Worm (Caenorhabditis elegans): ENCODE results near the gene rfk-1.

Gene rfk-1

DNA sequence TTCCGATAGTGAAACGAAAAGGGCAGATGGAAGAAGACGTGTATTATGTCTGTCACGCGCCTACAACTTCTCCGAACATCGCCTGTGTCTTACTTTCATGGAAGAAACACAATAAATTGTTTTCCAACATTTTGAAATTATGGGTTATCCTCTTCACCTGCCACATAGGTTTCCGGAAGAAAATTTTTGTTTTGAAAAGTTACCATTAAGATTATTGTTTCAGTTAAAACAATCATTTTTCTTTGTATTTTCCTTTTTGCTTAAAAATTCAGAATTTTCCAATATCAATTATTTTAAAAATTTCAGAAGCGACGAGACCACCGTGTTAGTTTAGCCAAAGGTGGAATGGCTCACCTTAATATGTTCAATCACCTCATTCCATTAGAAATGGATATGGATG lies 34.7 kb downstream of the rfk-1 start, which contains the start of gene mask-1:
mask-1 (plus strand) TSS at position 301 of the 400 bp plus-strand sequence.
- no peak for TF ChIP-seq W03F9.2 (tag; optimal IDR thresholded peaks at IDR 0.05)
- TF ChIP-seq him-1 (tag; optimal IDR thresholded peaks at IDR 0.05), result no peak
- no peak for TF ChIP-seq dao-5 (tag; optimal IDR thresholded peaks at IDR 0.05)

- TF ChIP-seq dao-5 (tag; optimal IDR thresholded peaks at IDR 0.05), result no peak
- TF ChIP-seq W03F9.2 (tag; optimal IDR thresholded peaks at IDR 0.05), result peak; percentile 86
- TF ChIP-seq him-1 (tag; optimal IDR thresholded peaks at IDR 0.05), result no peak
These were observed 35.4 kb downstream of the rfk-1 start, which contains the start of gene mpz-5 for ce11 chrIV:10373772-10374288. Gene mpz-5 (minus strand): TSS chrIV:10373822.

DNA sequence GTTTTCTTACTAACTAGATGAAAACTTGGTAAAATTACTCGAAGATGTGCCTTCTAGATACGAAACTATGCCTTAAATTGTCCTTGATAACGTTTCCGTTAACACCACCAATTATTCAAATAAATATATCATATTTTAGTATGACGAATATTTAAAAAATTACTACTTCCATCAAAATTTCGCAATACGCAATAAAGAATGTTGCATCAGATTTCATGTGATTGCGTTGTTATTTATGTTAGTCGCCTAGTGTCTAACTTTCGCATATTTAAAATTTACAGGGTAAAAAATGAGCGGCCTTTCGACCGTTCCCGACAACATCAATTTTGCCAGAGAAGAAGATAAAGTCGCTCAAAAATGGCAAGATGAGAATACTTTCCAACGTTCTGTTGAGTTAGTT lies 41.0 kb downstream of the rfk-1 start, which contains the start of gene iars-1:
iars-1 (plus strand) TSS at position 276 of the 400 bp plus-strand sequence.
- TF ChIP-seq W03F9.2 (tag; optimal IDR thresholded peaks at IDR 0.05) (no peak), dao-5 (tag; optimal IDR thresholded peaks at IDR 0.05) (no peak), him-1 (tag; optimal IDR thresholded peaks at IDR 0.05) (no peak)

DNA sequence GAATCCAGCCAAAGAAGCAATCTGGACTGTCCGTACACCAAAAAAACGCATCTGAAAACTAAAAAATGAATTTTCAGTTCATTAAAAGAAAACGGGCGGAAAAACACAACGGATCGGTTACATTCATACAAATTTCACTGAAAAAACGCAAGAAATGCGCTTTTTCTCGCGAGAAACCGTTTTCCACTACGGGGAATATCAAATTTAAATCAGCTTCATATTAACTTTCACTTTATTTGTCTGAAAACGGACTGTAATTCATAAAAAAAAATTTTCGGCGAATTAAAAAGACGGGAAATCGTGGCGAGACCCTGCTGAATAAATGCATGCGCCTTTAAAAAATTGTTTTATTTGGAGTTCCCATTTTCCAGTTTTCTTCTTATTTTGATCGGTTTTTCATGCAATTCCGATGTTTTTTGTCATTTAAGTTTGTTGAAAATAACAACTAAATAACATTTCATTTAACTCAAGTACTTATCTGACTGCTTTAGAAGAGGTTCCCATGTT lies 41.5 kb downstream of the rfk-1 start, which contains the start of gene pges-2:
pges-2 (minus strand) TSS at position 51 of the 507 bp plus-strand sequence.
- TF ChIP-seq dao-5 (tag; optimal IDR thresholded peaks at IDR 0.05) (no peak), W03F9.2 (tag; optimal IDR thresholded peaks at IDR 0.05) (peak; percentile 44)

DNA sequence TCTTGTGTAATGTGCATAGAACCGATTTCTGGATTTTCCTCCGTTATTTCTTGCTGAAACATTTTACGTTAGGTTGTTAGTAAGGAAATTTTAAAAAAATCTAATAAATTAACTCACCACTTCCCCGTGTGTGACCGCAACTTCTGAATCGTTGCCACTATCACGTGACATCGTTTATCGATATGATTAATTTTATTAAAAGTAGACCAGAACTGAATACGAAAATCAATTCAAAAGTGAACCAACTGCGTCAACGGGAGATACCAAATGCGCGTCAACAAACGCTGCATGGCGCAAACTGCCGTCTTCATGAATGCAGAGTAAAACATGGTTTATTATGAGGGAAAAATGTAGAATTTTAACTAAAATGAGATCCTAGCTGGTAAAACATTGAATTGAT lies 43.3 kb downstream of the rfk-1 start, which contains the start of gene sir-2.1:
sir-2.1 (minus strand) TSS at position 212 of the 400 bp plus-strand sequence.
- TF ChIP-seq W03F9.2 (tag; optimal IDR thresholded peaks at IDR 0.05), result no peak
- no peak for TF ChIP-seq dao-5 (tag; optimal IDR thresholded peaks at IDR 0.05)
- TF ChIP-seq him-1 (tag; optimal IDR thresholded peaks at IDR 0.05), result no peak

ce11 chrIV:10360336-10360735 lies 48.9 kb downstream of the rfk-1 start, which contains the start of gene ugt-59:
Gene ugt-59 (plus strand): TSS chrIV:10360636.
- TF ChIP-seq W03F9.2 (tag; optimal IDR thresholded peaks at IDR 0.05) (no peak), him-1 (tag; optimal IDR thresholded peaks at IDR 0.05) (no peak), dao-5 (tag; optimal IDR thresholded peaks at IDR 0.05) (no peak)

All from whole organism, L4/young adult.